Fruit fly (Drosophila melanogaster): ENCODE data around the gene Atg4a.

Gene Atg4a

DNA sequence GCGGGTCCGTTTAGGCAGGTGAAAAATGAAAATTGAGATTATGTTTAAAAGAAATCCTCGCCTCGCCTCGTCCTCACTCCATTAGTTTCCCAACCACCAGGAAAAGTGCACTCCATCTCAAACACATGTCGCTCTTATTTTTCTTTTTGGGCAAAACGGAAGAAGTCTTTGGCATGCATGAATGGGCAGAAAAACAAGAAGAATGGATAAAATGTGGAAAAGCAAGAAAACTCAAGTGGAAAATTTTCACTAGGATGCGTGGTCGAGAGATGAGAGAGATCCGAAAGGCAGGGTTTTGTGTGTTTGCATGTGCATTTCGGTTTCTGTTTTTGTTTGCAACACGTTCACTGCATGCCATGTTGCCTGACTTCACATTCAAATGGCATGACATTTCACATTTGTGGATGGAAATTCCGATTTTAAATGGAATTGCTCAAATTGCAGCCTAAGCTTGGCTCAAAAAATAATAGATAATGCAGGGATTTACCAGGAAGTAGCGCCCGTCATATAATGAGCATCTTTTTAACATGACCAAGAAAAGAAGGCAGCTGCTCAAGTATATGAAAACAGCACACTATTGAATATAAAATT lies 12.1 kb upstream of the Atg4a start (continued):
- TF ChIP-seq dysf (GFP tag; IDR thresholded peaks at IDR 0.05) (no peak), sqz (GFP tag; optimal IDR thresholded peaks at IDR 0.05) (no peak)

DNA sequence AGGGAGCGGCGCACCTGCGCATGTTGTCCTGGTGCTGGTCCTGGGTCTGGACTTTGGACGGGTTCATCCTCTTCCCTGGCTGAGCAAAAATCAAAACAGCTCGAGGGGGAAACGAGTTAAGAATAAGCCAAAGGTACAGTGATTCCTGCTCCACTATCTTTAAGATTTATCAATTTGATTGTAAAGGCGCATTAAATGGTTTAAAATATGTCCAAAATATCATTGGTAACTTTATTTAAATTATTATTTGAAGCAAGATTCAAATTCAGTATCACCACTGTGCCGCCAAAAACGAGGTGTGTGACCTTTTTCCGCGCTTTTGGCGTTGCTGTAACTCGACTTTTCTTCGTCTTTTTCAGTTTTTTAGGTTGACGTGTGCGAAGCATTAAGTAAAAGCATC lies 11.2 kb upstream of the Atg4a start:
- no peak for TF ChIP-seq tx (GFP tag; optimal IDR thresholded peaks at IDR 0.05)
- TF ChIP-seq prd (optimal IDR thresholded peaks at IDR 0.05) = no peak
- no peak for TF ChIP-seq prd (GFP tag; IDR thresholded peaks at IDR 0.05)
- TF ChIP-seq klu (GFP tag; IDR thresholded peaks at IDR 0.05) = no peak
- no peak for TF ChIP-seq pros (GFP tag; optimal IDR thresholded peaks at IDR 0.05)
- no peak for TF ChIP-seq Dll (GFP tag; IDR thresholded peaks at IDR 0.05; ENCODE audit: partially characterized antibody)
- no peak for TF ChIP-seq Stat92E (GFP tag; optimal IDR thresholded peaks at IDR 0.05)
- no peak for TF ChIP-seq CG30431 (GFP tag; optimal IDR thresholded peaks at IDR 0.05)
- no peak for TF ChIP-seq H15 (GFP tag; IDR thresholded peaks at IDR 0.05)
- no peak for TF ChIP-seq trh (GFP tag; optimal IDR thresholded peaks at IDR 0.05)
- TF ChIP-seq CG12155 (GFP tag; optimal IDR thresholded peaks at IDR 0.05) = no peak
- no peak for TF ChIP-seq ftz-f1 (GFP tag; optimal IDR thresholded peaks at IDR 0.05)
- TF ChIP-seq Six4 (GFP tag; optimal IDR thresholded peaks at IDR 0.05) = no peak
- no peak for TF ChIP-seq Rfx (GFP tag; IDR thresholded peaks at IDR 0.05)
- TF ChIP-seq CG8388 (GFP tag; optimal IDR thresholded peaks at IDR 0.05) = no peak

DNA sequence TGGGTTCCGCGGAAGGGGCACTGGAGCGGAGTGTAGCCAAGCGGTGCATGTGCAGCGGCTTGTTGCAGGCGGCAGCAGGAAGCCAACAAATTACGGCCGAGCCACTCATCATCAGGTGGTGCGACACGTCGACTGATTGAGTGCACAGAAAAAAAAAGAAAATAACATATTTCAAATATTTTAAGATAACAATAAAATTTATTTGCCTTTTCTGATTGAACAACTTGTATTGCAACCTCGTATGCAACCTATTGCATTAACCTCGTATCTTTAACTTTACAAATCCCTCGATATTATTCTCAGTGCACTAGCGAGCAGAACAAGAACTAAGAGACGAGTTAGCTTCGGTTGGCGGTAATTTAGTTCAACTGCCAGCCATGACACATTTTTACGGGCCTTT lies 10.4 kb upstream of the Atg4a start:
- no peak for TF ChIP-seq Doc2 (GFP tag; IDR thresholded peaks at IDR 0.05)
- peak; percentile 53 for TF ChIP-seq CG18262 (tag; optimal IDR thresholded peaks at IDR 0.05)
- peak; percentile 53; the same call in 1 of the 3 replicates for TF ChIP-seq dysf (GFP tag; IDR thresholded peaks at IDR 0.05)
- peak; percentile 35 for TF ChIP-seq nmo (GFP tag; optimal IDR thresholded peaks at IDR 0.05)
- no peak for TF ChIP-seq Atf3 (GFP tag; optimal IDR thresholded peaks at IDR 0.05)
- TF ChIP-seq bsh (GFP tag; optimal IDR thresholded peaks at IDR 0.05) = peak; percentile 14 to 77
- peak; percentile 48 for TF ChIP-seq CG17829 (tag; optimal IDR thresholded peaks at IDR 0.05)
- TF ChIP-seq CG3726 (GFP tag; IDR thresholded peaks at IDR 0.05) = no peak
- no peak for TF ChIP-seq CG17612 (GFP tag; IDR thresholded peaks at IDR 0.05)
- peak; percentile 31 for TF ChIP-seq gsb-n (tag; optimal IDR thresholded peaks at IDR 0.05)
- TF ChIP-seq seq (GFP tag; IDR thresholded peaks at IDR 0.05) = no peak
- TF ChIP-seq slp2 (GFP tag; optimal IDR thresholded peaks at IDR 0.05) = no peak
- TF ChIP-seq CG14441 (GFP tag; IDR thresholded peaks at IDR 0.05) = no peak
- peak; percentile 55 for TF ChIP-seq CG8388 (GFP tag; optimal IDR thresholded peaks at IDR 0.05)
- no peak for TF ChIP-seq ERR (GFP tag; optimal IDR thresholded peaks at IDR 0.05)
- 0 out of 3 replicates have a peak, but pooled peaks have one; percentile 31 for TF ChIP-seq H15 (GFP tag; IDR thresholded peaks at IDR 0.05)
- TF ChIP-seq Opbp (GFP tag; IDR thresholded peaks at IDR 0.05; ENCODE audit: partially characterized antibody) = no peak
- peak; percentile 23 for TF ChIP-seq CG30403 (GFP tag; optimal IDR thresholded peaks at IDR 0.05)
- peak; percentile 28 for TF ChIP-seq Xbp1 (GFP tag; optimal IDR thresholded peaks at IDR 0.05)
- no peak for TF ChIP-seq CG11085 (GFP tag; IDR thresholded peaks at IDR 0.05)
- no peak for TF ChIP-seq D (optimal IDR thresholded peaks at IDR 0.05)
- TF ChIP-seq D (GFP tag; optimal IDR thresholded peaks at IDR 0.05) = peak; percentile 4
- TF ChIP-seq CG17359 (tag; optimal IDR thresholded peaks at IDR 0.05) = peak; percentile 29
- peak; percentile 16 for TF ChIP-seq ATbp (GFP tag; optimal IDR thresholded peaks at IDR 0.05)
- TF ChIP-seq chn (GFP tag; optimal IDR thresholded peaks at IDR 0.05) = peak; percentile 12
- TF ChIP-seq CG7839 (tag; optimal IDR thresholded peaks at IDR 0.05) = peak; percentile 39
- no peak for TF ChIP-seq CG13287 (GFP tag; IDR thresholded peaks at IDR 0.05; ENCODE audit: partially characterized antibody)
- no peak for TF ChIP-seq dan (GFP tag; IDR thresholded peaks at IDR 0.05)
- TF ChIP-seq HLH3B (GFP tag; IDR thresholded peaks at IDR 0.05) = peak; percentile 38; the same call in 1 of the 2 replicates
- TF ChIP-seq CG33557 (GFP tag; optimal IDR thresholded peaks at IDR 0.05) = peak; percentile 8
- TF ChIP-seq CG6654 (GFP tag; optimal IDR thresholded peaks at IDR 0.05) = no peak
- TF ChIP-seq CG31441 (GFP tag; IDR thresholded peaks at IDR 0.05) = peak; percentile 39; the same call in 1 of the 2 replicates
- 0 out of 3 replicates have a peak, but pooled peaks have one; percentile 18 for TF ChIP-seq CG17361 (GFP tag; IDR thresholded peaks at IDR 0.05)
- TF ChIP-seq CG6254 (GFP tag; optimal IDR thresholded peaks at IDR 0.05) = peak; percentile 33

All from whole organism, embryonic.